Fruit fly (Drosophila melanogaster) whole organism, embryonic: Measurements from ENCODE around the gene Upf1.
A peak's percentile ranks its signal among the peaks of the same experiment; 100 is the strongest.

Experiments used
- BEAF-32 ChIP-seq: fragments of 200-800 bp; sonication (Bioruptor generic); optimal IDR thresholded peaks from 3 replicates; lab custom pipeline; 2017; ENCODE audit warnings: missing biosample characterization, missing genetic modification characterization, mild to moderate bottlenecking, moderate library complexity, missing genetic modification reagents
- CG10147 ChIP-seq: fragments of 200-800 bp; sonication (Bioruptor generic); optimal IDR thresholded peaks from 2 replicates; lab custom pipeline; 2019; ENCODE audit warnings: missing biosample characterization, mild to moderate bottlenecking, missing genetic modification characterization, moderate library complexity
- CG11504 ChIP-seq: fragments of 200-800 bp; sonication (Bioruptor generic); optimal IDR thresholded peaks from 3 replicates; lab custom pipeline; 2019; ENCODE audit warnings: missing biosample characterization, mild to moderate bottlenecking, missing genetic modification characterization, moderate library complexity
- CG14014 ChIP-seq: fragments of 200-800 bp; sonication (Bioruptor generic); IDR thresholded peaks from 2 replicates; pipeline ENCODE4 v1.3.6; 2022; ENCODE audit warnings: missing biosample characterization, missing genetic modification characterization
- CG14441 ChIP-seq: fragments of 200-800 bp; sonication (Bioruptor generic); IDR thresholded peaks from 2 replicates; pipeline ENCODE4 v1.3.6; 2022; ENCODE audit warnings: missing biosample characterization, missing genetic modification characterization
- CG1529 ChIP-seq: fragments of 200-800 bp; sonication (Bioruptor generic); optimal IDR thresholded peaks from 3 replicates; lab custom pipeline; 2018; ENCODE audit warnings: missing biosample characterization, missing genetic modification characterization
- CG15514 ChIP-seq: fragments of 200-800 bp; sonication (Bioruptor generic); optimal IDR thresholded peaks from 3 replicates; lab custom pipeline; 2017; ENCODE audit warnings: missing biosample characterization, missing genetic modification characterization, mild to moderate bottlenecking, moderate library complexity, missing genetic modification reagents
- CG17186 ChIP-seq: fragments of 200-800 bp; sonication (Bioruptor generic); optimal IDR thresholded peaks from 3 replicates; lab custom pipeline; 2017; ENCODE audit warnings: missing biosample characterization, missing genetic modification reagents, missing genetic modification characterization
- CG2116 ChIP-seq: fragments of 200-800 bp; sonication (Bioruptor generic); optimal IDR thresholded peaks from 3 replicates; lab custom pipeline; 2018; ENCODE audit warnings: missing biosample characterization, mild to moderate bottlenecking, missing genetic modification characterization
- CG31365 ChIP-seq: fragments of 200-800 bp; sonication (Bioruptor generic); optimal IDR thresholded peaks from 2 replicates; lab custom pipeline; 2018; ENCODE audit warnings: missing biosample characterization, mild to moderate bottlenecking, missing genetic modification characterization
- CG3407 ChIP-seq: fragments of 200-800 bp; sonication (Bioruptor generic); optimal IDR thresholded peaks from 2 replicates; lab custom pipeline; 2018; ENCODE audit warnings: missing biosample characterization, mild to moderate bottlenecking, missing genetic modification characterization
- CG4328 ChIP-seq: fragments of 200-800 bp; sonication (Bioruptor generic); optimal IDR thresholded peaks from 3 replicates; lab custom pipeline; 2017; ENCODE audit warnings: missing biosample characterization, missing genetic modification reagents, missing genetic modification characterization
- CG4404 ChIP-seq: fragments of 200-800 bp; sonication (Bioruptor generic); IDR thresholded peaks from 2 replicates; pipeline ENCODE4 v1.3.6; 2022; ENCODE audit warnings: missing biosample characterization, missing genetic modification characterization
- CG6683 ChIP-seq: fragments of 200-800 bp; sonication (Bioruptor generic); optimal IDR thresholded peaks from 2 replicates; lab custom pipeline; 2017; ENCODE audit warnings: missing biosample characterization, mild to moderate bottlenecking, missing genetic modification characterization, missing genetic modification reagents
- CG6791 ChIP-seq: fragments of 200-800 bp; sonication (Bioruptor generic); IDR thresholded peaks from 3 replicates; pipeline ENCODE4 v1.3.6; 2022; ENCODE audit warnings: missing biosample characterization, missing genetic modification characterization; ENCODE audit not compliant: partially characterized antibody
- CG8478 ChIP-seq: fragments of >200 bp; optimal IDR thresholded peaks from 2 replicates; lab custom pipeline; 2018
- Dad ChIP-seq: fragments of 200-800 bp; sonication (Bioruptor generic); optimal IDR thresholded peaks from 3 replicates; lab custom pipeline; 2016; ENCODE audit warnings: missing biosample characterization, missing genetic modification characterization
- Eip74EF ChIP-seq, 2 experiments: fragments of 200-800 bp in 1 of 2; fragments of >200 bp in 1 of 2; sonication (Bioruptor generic) in 1 of 2; optimal IDR thresholded peaks; 2 replicates each; lab custom pipeline; 2017 to 2019; ENCODE audit warnings: missing biosample characterization in 2 of 2, missing genetic modification characterization in 2 of 2, mild to moderate bottlenecking in 1 of 2, moderate library complexity in 1 of 2
- Fer1 ChIP-seq: fragments of 200-800 bp; sonication (Bioruptor generic); optimal IDR thresholded peaks from 2 replicates; lab custom pipeline; 2017; ENCODE audit warnings: missing biosample characterization, mild to moderate bottlenecking, missing genetic modification characterization
- Fer2 ChIP-seq: fragments of 200-800 bp; sonication (Bioruptor generic); optimal IDR thresholded peaks from 2 replicates; lab custom pipeline; 2018; ENCODE audit warnings: missing biosample characterization, mild to moderate bottlenecking, missing genetic modification characterization, moderate library complexity
- Fer3 ChIP-seq: fragments of 200-800 bp; sonication (Bioruptor generic); optimal IDR thresholded peaks from 2 replicates; lab custom pipeline; 2018; ENCODE audit warnings: missing biosample characterization, mild to moderate bottlenecking, missing genetic modification characterization, moderate library complexity
- HLH54F ChIP-seq: fragments of 200-800 bp; sonication (Bioruptor generic); optimal IDR thresholded peaks from 3 replicates; lab custom pipeline; 2016; ENCODE audit warnings: missing biosample characterization, missing genetic modification characterization
- Hmr ChIP-seq: fragments of 200-800 bp; sonication (Bioruptor generic); optimal IDR thresholded peaks from 3 replicates; lab custom pipeline; 2017; ENCODE audit warnings: mild to moderate bottlenecking, missing biosample characterization, missing genetic modification reagents, missing genetic modification characterization
- Med ChIP-seq: fragments of 200-800 bp; sonication (Bioruptor generic); peaks from one replicate; lab custom pipeline; 2016; ENCODE audit warnings: missing biosample characterization, missing genetic modification characterization, mild to moderate bottlenecking, inconsistent platforms, moderate library complexity
- NK7.1 ChIP-seq: fragments of 200-800 bp; sonication (Bioruptor generic); optimal IDR thresholded peaks from 3 replicates; lab custom pipeline; 2016; ENCODE audit warnings: missing biosample characterization, missing genetic modification characterization
- Oli ChIP-seq: fragments of 200-800 bp; sonication (Bioruptor generic); optimal IDR thresholded peaks from 2 replicates; lab custom pipeline; 2018; ENCODE audit warnings: missing biosample characterization, mild to moderate bottlenecking, missing genetic modification characterization, moderate library complexity
- Ptx1 ChIP-seq: fragments of 200-800 bp; sonication (Bioruptor generic); IDR thresholded peaks from 2 replicates; pipeline ENCODE4 v1.3.6; 2022; ENCODE audit warnings: missing biosample characterization, missing genetic modification characterization
- Scr ChIP-seq: fragments of 200-800 bp; sonication (Bioruptor generic); IDR thresholded peaks from 2 replicates; pipeline ENCODE4 v1.3.6; 2022; ENCODE audit warnings: missing biosample characterization, missing genetic modification characterization; ENCODE audit not compliant: partially characterized antibody
- aop ChIP-seq: fragments of 200-800 bp; sonication (Bioruptor generic); IDR thresholded peaks from 2 replicates; pipeline ENCODE4 v1.3.6; 2022; ENCODE audit warnings: missing biosample characterization, missing genetic modification characterization
- bab2 ChIP-seq: fragments of 200-800 bp; sonication (Bioruptor generic); optimal IDR thresholded peaks from 2 replicates; lab custom pipeline; 2016; ENCODE audit warnings: missing biosample characterization, missing genetic modification characterization
- chif ChIP-seq, 2 experiments: fragments of 200-800 bp; sonication (Bioruptor generic); optimal IDR thresholded peaks; 3 replicates each; lab custom pipeline; 2016; ENCODE audit warnings: missing biosample characterization in 2 of 2, missing genetic modification characterization in 2 of 2
- chm ChIP-seq: fragments of 200-800 bp; sonication (Bioruptor generic); IDR thresholded peaks from 2 replicates; pipeline ENCODE4 v1.3.6; 2022; ENCODE audit warnings: missing biosample characterization, missing genetic modification characterization
- crc ChIP-seq: fragments of 200-800 bp; sonication (Bioruptor generic); optimal IDR thresholded peaks from 2 replicates; lab custom pipeline; 2016; ENCODE audit warnings: missing biosample characterization, missing genetic modification characterization
- crp ChIP-seq, 2 experiments: fragments of 200-800 bp; sonication (Bioruptor generic); optimal IDR thresholded peaks; 2 replicates in 1 of 2; 3 replicates in 1 of 2; lab custom pipeline; 2017; ENCODE audit warnings: missing biosample characterization in 2 of 2, missing genetic modification characterization in 2 of 2, mild to moderate bottlenecking in 1 of 2, moderate library complexity in 1 of 2
- esg ChIP-seq: fragments of 200-800 bp; sonication (Bioruptor generic); conservative IDR thresholded peaks from 2 replicates; pipeline ENCODE4 v1.3.6; 2022; ENCODE audit warnings: missing biosample characterization, missing genetic modification characterization
- fru ChIP-seq: fragments of >200 bp; optimal IDR thresholded peaks from 2 replicates; lab custom pipeline; 2017
- hkb ChIP-seq, 2 experiments: fragments of 200-800 bp in 1 of 2; fragments of >200 bp in 1 of 2; sonication (Bioruptor generic) in 1 of 2; IDR thresholded peaks in 1 of 2; optimal IDR thresholded peaks in 1 of 2; 2 replicates each; pipeline versions ENCODE4 v1.3.6 to Lab custom; 2017 to 2022; ENCODE audit warnings: missing biosample characterization in 1 of 2, missing genetic modification characterization in 1 of 2
- insv ChIP-seq, 2 experiments: fragments of 200-800 bp; sonication (Bioruptor generic); optimal IDR thresholded peaks; 3 replicates each; lab custom pipeline; 2016 to 2018; ENCODE audit warnings: missing biosample characterization in 2 of 2, missing genetic modification characterization in 2 of 2
- inv ChIP-seq: fragments of 200-800 bp; sonication (Bioruptor generic); IDR thresholded peaks from 2 replicates; pipeline ENCODE4 v1.3.6; 2022; ENCODE audit warnings: missing biosample characterization, missing genetic modification characterization; ENCODE audit not compliant: partially characterized antibody
- lov ChIP-seq, 2 experiments: fragments of 200-800 bp in 1 of 2; fragments of >200 bp in 1 of 2; sonication (Bioruptor generic) in 1 of 2; IDR thresholded peaks in 1 of 2; optimal IDR thresholded peaks in 1 of 2; 2 replicates in 1 of 2; 3 replicates in 1 of 2; pipeline versions ENCODE4 v1.3.6 to Lab custom; 2017 to 2022; ENCODE audit warnings: missing biosample characterization in 1 of 2, missing genetic modification characterization in 1 of 2
- pho ChIP-seq: fragments of 200-800 bp; sonication (Bioruptor generic); optimal IDR thresholded peaks from 2 replicates; lab custom pipeline; 2016; ENCODE audit warnings: missing biosample characterization, missing genetic modification characterization
- repo ChIP-seq: fragments of 200-800 bp; sonication (Bioruptor generic); optimal IDR thresholded peaks from 2 replicates; lab custom pipeline; 2016; ENCODE audit warnings: missing biosample characterization, missing genetic modification characterization
- scrt ChIP-seq: fragments of 200-800 bp; sonication (Bioruptor generic); optimal IDR thresholded peaks from 2 replicates; lab custom pipeline; 2018; ENCODE audit warnings: missing biosample characterization, mild to moderate bottlenecking, missing genetic modification characterization, moderate library complexity
- sisA ChIP-seq: fragments of 200-800 bp; sonication (Bioruptor generic); IDR thresholded peaks from 2 replicates; pipeline ENCODE4 v1.3.6; 2022; ENCODE audit warnings: missing biosample characterization, missing genetic modification characterization
- tll ChIP-seq, 2 experiments: fragments of 200-800 bp in 1 of 2; fragments of >200 bp in 1 of 2; sonication (Bioruptor generic) in 1 of 2; optimal IDR thresholded peaks; 2 replicates each; lab custom pipeline; 2017 to 2019; ENCODE audit warnings: missing biosample characterization in 2 of 2, missing genetic modification characterization in 2 of 2, mild to moderate bottlenecking in 1 of 2, moderate library complexity in 1 of 2
- vvl ChIP-seq: fragments of 200-800 bp; sonication (Bioruptor generic); IDR thresholded peaks from 2 replicates; pipeline ENCODE4 v1.3.6; 2022; ENCODE audit warnings: missing biosample characterization, missing genetic modification characterization
- zen ChIP-seq: fragments of 200-800 bp; sonication (Bioruptor generic); optimal IDR thresholded peaks from 3 replicates; lab custom pipeline; 2018; ENCODE audit warnings: missing biosample characterization, mild to moderate bottlenecking, missing genetic modification characterization, moderate library complexity
- zfh1 ChIP-seq: fragments of 200-800 bp; sonication (Bioruptor generic); IDR thresholded peaks from 3 replicates; pipeline ENCODE4 v1.3.6; 2022; ENCODE audit warnings: missing biosample characterization, missing genetic modification characterization

Gene Upf1

dm6 chrX:11854758-11855465, 50.3 kb downstream of the Upf1 start, which contains the start of the genes CG10347 and ATP7 (continued):
- TF ChIP-seq repo (GFP tag; lab: Kevin White, UChicago) (peak; percentile 25), aop (GFP tag; lab: Robert Waterston, UW) (no peak), CG14014 (GFP tag; lab: Robert Waterston, UW) (no peak), Med (GFP tag; lab: Kevin White, UChicago) (peak; percentile 86), Dad (no peak), CG4328 (GFP tag; lab: Kevin White, UChicago) (peak; percentile 17), zen (tag; lab: Kevin White, UChicago) (no peak), HLH54F (GFP tag; lab: Kevin White, UChicago) (peak; percentile 55), inv (peak; percentile 86), Fer3 (tag; lab: Kevin White, UChicago) (no peak), scrt (GFP tag; lab: Kevin White, UChicago) (no peak), pho (GFP tag; lab: Kevin White, UChicago) (no peak), crp (GFP tag; optimal IDR thresholded peaks at IDR 0.05; lab: Kevin White, UChicago) (peak in 1 of 2 experiments; percentile 72), vvl (GFP tag; lab: Robert Waterston, UW) (no peak), CG10147 (GFP tag; lab: Kevin White, UChicago) (no peak), CG3407 (no peak), lov (optimal IDR thresholded peaks at IDR 0.05; lab: Kevin White, UChicago) (no peak), lov (GFP tag; IDR thresholded peaks at IDR 0.05; lab: Robert Waterston, UW) (no peak), sisA (no peak), zfh1 (no peak), Ptx1 (GFP tag; lab: Robert Waterston, UW) (no peak), insv (GFP tag; optimal IDR thresholded peaks at IDR 0.05; lab: Kevin White, UChicago) (peak in 1 of 2 experiments; percentile 8), Fer1 (peak; percentile 53), Oli (no peak), esg (GFP tag; lab: Robert Waterston, UW) (no peak), CG6791 (peak; percentile 86), CG11504 (tag; lab: Kevin White, UChicago) (peak; percentile 21), NK7.1 (no peak), bab2 (GFP tag; lab: Kevin White, UChicago) (no peak), Scr (GFP tag; lab: Robert Waterston, UW) (peak; percentile 94), CG4404 (GFP tag; lab: Robert Waterston, UW) (no peak), CG15514 (GFP tag; lab: Kevin White, UChicago) (peak; percentile 63), Hmr (peak; percentile 60), chm (GFP tag; lab: Robert Waterston, UW) (no peak), CG1529 (no peak), CG17186 (peak; percentile 15), CG8478 (lab: Kevin White, UChicago) (no peak), Fer2 (tag; lab: Kevin White, UChicago) (no peak), CG2116 (GFP tag; lab: Kevin White, UChicago) (peak; percentile 83), tll (GFP tag; optimal IDR thresholded peaks at IDR 0.05; lab: Kevin White, UChicago) (no peak), CG6683 (no peak), chif (GFP tag; optimal IDR thresholded peaks at IDR 0.05; lab: Kevin White, UChicago) (no peak), CG31365 (tag; lab: Kevin White, UChicago) (no peak), BEAF-32 (GFP tag; lab: Kevin White, UChicago) (peak; percentile 93), Eip74EF (GFP tag; optimal IDR thresholded peaks at IDR 0.05; lab: Kevin White, UChicago) (no peak), fru (no peak), hkb (optimal IDR thresholded peaks at IDR 0.05; lab: Kevin White, UChicago) (peak; percentile 98), hkb (GFP tag; IDR thresholded peaks at IDR 0.05; lab: Robert Waterston, UW) (no peak), CG14441 (GFP tag; lab: Robert Waterston, UW) (no peak), crc (GFP tag; lab: Kevin White, UChicago) (no peak)
